Worm (Caenorhabditis elegans) whole organism, young adult: ENCODE data around the gene sre-1.

Experiments used
- B0019.2 ChIP-seq: fragments of 200-800 bp; sonication (Bioruptor generic); conservative IDR thresholded peaks from 2 replicates; pipeline ENCODE4 v1.3.6; 2022; ENCODE audit warnings: missing genetic modification reagents, missing genetic modification characterization, missing compliant biosample characterization
- C06A6.2 ChIP-seq: fragments of 200-800 bp; sonication (Bioruptor generic); conservative IDR thresholded peaks from 2 replicates; pipeline ENCODE4 v1.3.6; 2022; ENCODE audit warnings: missing genetic modification characterization, missing compliant biosample characterization
- C17E4.6 ChIP-seq: fragments of 200-800 bp; sonication (Bioruptor generic); IDR thresholded peaks from 2 replicates; pipeline ENCODE4 v1.3.6; 2022; ENCODE audit warnings: missing genetic modification reagents, missing genetic modification characterization, missing compliant biosample characterization
- F10E7.11 ChIP-seq: sonication (generic microtip); optimal IDR thresholded peaks from 2 replicates; lab custom pipeline; 2017; ENCODE audit warnings: mild to moderate bottlenecking, missing genetic modification characterization, moderate library complexity, missing compliant biosample characterization
- F39B2.1 ChIP-seq: fragments of 200-800 bp; sonication (Bioruptor generic); IDR thresholded peaks from 2 replicates; pipeline ENCODE4 v1.3.6; 2022; ENCODE audit warnings: missing genetic modification reagents, missing genetic modification characterization, missing compliant biosample characterization
- K12H6.12 ChIP-seq: fragments of 200-800 bp; sonication (Bioruptor generic); optimal IDR thresholded peaks from 2 replicates; lab custom pipeline; 2018; ENCODE audit warnings: mild to moderate bottlenecking, missing genetic modification characterization, missing compliant biosample characterization
- T07F8.4 ChIP-seq: sonication (generic microtip); optimal IDR thresholded peaks from 2 replicates; lab custom pipeline; 2016; ENCODE audit warnings: mild to moderate bottlenecking, missing genetic modification characterization, moderate library complexity, missing compliant biosample characterization
- Y53F4B.3 ChIP-seq: fragments of 200-800 bp; sonication (Bioruptor generic); IDR thresholded peaks from 2 replicates; pipeline ENCODE4 v1.3.6; 2022; ENCODE audit warnings: missing genetic modification reagents, missing genetic modification characterization, missing compliant biosample characterization
- Y56A3A.18 ChIP-seq: fragments of 200-800 bp; sonication (Bioruptor generic); IDR thresholded peaks from 2 replicates; pipeline ENCODE4 v1.3.6; 2022; ENCODE audit warnings: missing genetic modification reagents, missing genetic modification characterization, missing compliant biosample characterization
- Y67H2A.10 ChIP-seq: fragments of 200-800 bp; sonication (Bioruptor generic); conservative IDR thresholded peaks from 2 replicates; pipeline ENCODE4 v1.3.6; 2022; ENCODE audit warnings: missing genetic modification reagents, missing genetic modification characterization, missing compliant biosample characterization
- Y79H2A.3 ChIP-seq: fragments of 200-800 bp; sonication (Bioruptor generic); conservative IDR thresholded peaks from 2 replicates; pipeline ENCODE4 v1.3.6; 2022; ENCODE audit warnings: missing genetic modification reagents, missing genetic modification characterization, missing compliant biosample characterization
- aptf-2 ChIP-seq: fragments of 200-800 bp; sonication (Bioruptor generic); conservative IDR thresholded peaks from 2 replicates; pipeline ENCODE4 v1.3.6; 2022; ENCODE audit warnings: missing genetic modification reagents, missing genetic modification characterization, missing compliant biosample characterization
- athp-1 ChIP-seq: sonication (generic microtip); optimal IDR thresholded peaks from 2 replicates; lab custom pipeline; 2017; ENCODE audit warnings: mild to moderate bottlenecking, missing genetic modification characterization, missing compliant biosample characterization
- bed-1 ChIP-seq: fragments of 200-800 bp; sonication (Bioruptor generic); IDR thresholded peaks from 2 replicates; pipeline ENCODE4 v1.3.6; 2022; ENCODE audit warnings: missing genetic modification reagents, missing genetic modification characterization, missing compliant biosample characterization
- cebp-2 ChIP-seq: fragments of 200-800 bp; sonication (Bioruptor generic); IDR thresholded peaks from 2 replicates; pipeline ENCODE4 v1.3.6; 2022; ENCODE audit warnings: missing genetic modification characterization, missing compliant biosample characterization
- ceh-27 ChIP-seq: fragments of 200-800 bp; sonication (Bioruptor generic); optimal IDR thresholded peaks from 2 replicates; lab custom pipeline; 2018; ENCODE audit warnings: mild to moderate bottlenecking, missing genetic modification characterization, moderate library complexity, missing compliant biosample characterization
- ceh-79 ChIP-seq: sonication (generic microtip); optimal IDR thresholded peaks from 2 replicates; lab custom pipeline; 2017; ENCODE audit warnings: mild to moderate bottlenecking, missing genetic modification characterization, missing compliant biosample characterization
- ceh-91 ChIP-seq: fragments of 200-800 bp; sonication (Bioruptor generic); IDR thresholded peaks from 2 replicates; pipeline ENCODE4 v1.3.6; 2022; ENCODE audit warnings: missing genetic modification reagents, missing genetic modification characterization, missing compliant biosample characterization
- chd-7 ChIP-seq: sonication (generic microtip); optimal IDR thresholded peaks from 2 replicates; lab custom pipeline; 2016; ENCODE audit warnings: mild to moderate bottlenecking, missing genetic modification characterization, moderate library complexity, missing compliant biosample characterization
- egl-18 ChIP-seq: fragments of 200-800 bp; sonication (Bioruptor generic); IDR thresholded peaks from 2 replicates; pipeline ENCODE4 v1.3.6; 2022; ENCODE audit warnings: missing genetic modification reagents, missing genetic modification characterization, missing compliant biosample characterization
- egl-44 ChIP-seq: fragments of 200-800 bp; sonication (Bioruptor generic); IDR thresholded peaks from 2 replicates; pipeline ENCODE4 v1.3.6; 2022; ENCODE audit warnings: missing genetic modification reagents, missing genetic modification characterization, missing compliant biosample characterization
- ets-4 ChIP-seq: fragments of 200-800 bp; sonication (Bioruptor generic); optimal IDR thresholded peaks from 2 replicates; lab custom pipeline; 2018; ENCODE audit warnings: mild to moderate bottlenecking, missing genetic modification characterization, missing compliant biosample characterization
- hlh-12 ChIP-seq: sonication (generic microtip); optimal IDR thresholded peaks from 2 replicates; lab custom pipeline; 2016; ENCODE audit warnings: missing genetic modification characterization, missing compliant biosample characterization
- let-607 ChIP-seq, 2 experiments: fragments of 200-800 bp in 1 of 2; sonication (Bioruptor generic) in 1 of 2; sonication (generic microtip) in 1 of 2; optimal IDR thresholded peaks; 2 replicates each; lab custom pipeline; 2016 to 2018; ENCODE audit warnings: mild to moderate bottlenecking in 2 of 2, missing compliant biosample characterization in 2 of 2, missing genetic modification characterization in 2 of 2, moderate library complexity in 2 of 2, missing genotype in 1 of 2
- lin-40 ChIP-seq: sonication (generic microtip); optimal IDR thresholded peaks from 2 replicates; lab custom pipeline; 2016; ENCODE audit warnings: missing genetic modification characterization, mild to moderate bottlenecking, missing compliant biosample characterization, missing genotype, missing genetic modification reagents
- lir-1 ChIP-seq: fragments of 200-800 bp; sonication (Bioruptor generic); conservative IDR thresholded peaks from 2 replicates; pipeline ENCODE4 v1.3.6; 2022; ENCODE audit warnings: missing genetic modification reagents, missing genetic modification characterization, missing compliant biosample characterization
- lsl-1 ChIP-seq: fragments of 200-800 bp; sonication (Bioruptor generic); optimal IDR thresholded peaks from 2 replicates; lab custom pipeline; 2018; ENCODE audit warnings: mild to moderate bottlenecking, missing genetic modification characterization, moderate library complexity, missing compliant biosample characterization
- madf-8 ChIP-seq: fragments of 200-800 bp; sonication (Bioruptor generic); conservative IDR thresholded peaks from 2 replicates; pipeline ENCODE4 v1.3.6; 2022; ENCODE audit warnings: missing genetic modification reagents, missing genetic modification characterization, missing compliant biosample characterization
- nfya-2 ChIP-seq: fragments of 200-800 bp; sonication (Bioruptor generic); IDR thresholded peaks from 2 replicates; pipeline ENCODE4 v1.3.6; 2022; ENCODE audit warnings: missing genetic modification reagents, missing genetic modification characterization, missing compliant biosample characterization
- nfyb-1 ChIP-seq: fragments of 200-800 bp; sonication (Bioruptor generic); IDR thresholded peaks from 2 replicates; pipeline ENCODE4 v1.3.6; 2022; ENCODE audit warnings: missing genetic modification reagents, missing genetic modification characterization, missing compliant biosample characterization
- nhr-120 ChIP-seq: fragments of 200-800 bp; sonication (Bioruptor generic); IDR thresholded peaks from 2 replicates; pipeline ENCODE4 v1.3.6; 2022; ENCODE audit warnings: missing genetic modification characterization, missing compliant biosample characterization
- nhr-27 ChIP-seq: fragments of 200-800 bp; sonication (Bioruptor generic); optimal IDR thresholded peaks from 2 replicates; lab custom pipeline; 2018; ENCODE audit warnings: mild to moderate bottlenecking, missing genetic modification characterization, moderate library complexity, missing compliant biosample characterization
- nhr-80 ChIP-seq: sonication (generic microtip); optimal IDR thresholded peaks from 2 replicates; lab custom pipeline; 2016; ENCODE audit warnings: missing genetic modification characterization, missing compliant biosample characterization
- rec-8 ChIP-seq, 2 experiments: sonication (generic microtip); optimal IDR thresholded peaks; 2 replicates each; lab custom pipeline; 2016; ENCODE audit warnings: mild to moderate bottlenecking in 2 of 2, missing genetic modification characterization in 2 of 2, missing genetic modification reagents in 2 of 2, missing genotype in 2 of 2, missing biosample characterization in 1 of 2, missing compliant biosample characterization in 1 of 2, moderate library complexity in 1 of 2
- repo-1 ChIP-seq: sonication (generic microtip); optimal IDR thresholded peaks from 2 replicates; lab custom pipeline; 2017; ENCODE audit warnings: mild to moderate bottlenecking, missing genetic modification characterization, missing compliant biosample characterization
- tbp1 ChIP-seq: fragments of 200-800 bp; sonication (Bioruptor generic); optimal IDR thresholded peaks from 2 replicates; lab custom pipeline; 2018; ENCODE audit warnings: mild to moderate bottlenecking, missing genetic modification characterization, missing compliant biosample characterization
- unc-130 ChIP-seq: sonication (generic microtip); optimal IDR thresholded peaks from 2 replicates; lab custom pipeline; 2016; ENCODE audit warnings: missing genetic modification reagents, missing genetic modification characterization, missing compliant biosample characterization
- ztf-22 ChIP-seq: fragments of 200-800 bp; sonication (Bioruptor generic); optimal IDR thresholded peaks from 2 replicates; lab custom pipeline; 2018; ENCODE audit warnings: mild to moderate bottlenecking, missing genetic modification characterization, moderate library complexity, missing compliant biosample characterization
- ztf-25 ChIP-seq: fragments of 200-800 bp; sonication (Bioruptor generic); IDR thresholded peaks from 2 replicates; pipeline ENCODE4 v1.3.6; 2022; ENCODE audit warnings: missing genetic modification reagents, missing genetic modification characterization, missing compliant biosample characterization

Gene sre-1

ce11 chrII:7695636-7696035, 13.9 kb upstream of the sre-1 start (continued):
- TF ChIP-seq let-607 (tag; optimal IDR thresholded peaks at IDR 0.05; lab: Kevin White, UChicago) (peak; percentile 84 to 85), C06A6.2 (GFP tag; lab: Robert Waterston, UW) (no peak), rec-8 (tag; optimal IDR thresholded peaks at IDR 0.05; lab: Kevin White, UChicago) (no peak), F10E7.11 (no peak), hlh-12 (no peak), lir-1 (GFP tag; lab: Robert Waterston, UW) (no peak), ceh-91 (GFP tag; lab: Robert Waterston, UW) (no peak)

- TF ChIP-seq ets-4 (GFP tag; lab: Kevin White, UChicago) (no peak), Y53F4B.3 (no peak), Y67H2A.10 (GFP tag; lab: Robert Waterston, UW) (no peak), egl-18 (GFP tag; lab: Robert Waterston, UW) (no peak), aptf-2 (no peak), K12H6.12 (tag; lab: Kevin White, UChicago) (no peak), ceh-79 (no peak), ztf-22 (no peak), nhr-80 (no peak), C17E4.6 (GFP tag; lab: Robert Waterston, UW) (no peak), lsl-1 (GFP tag; lab: Kevin White, UChicago) (no peak), nhr-27 (tag; lab: Kevin White, UChicago) (no peak), repo-1 (tag; lab: Kevin White, UChicago) (no peak), Y56A3A.18 (no peak), lin-40 (no peak), chd-7 (tag; lab: Kevin White, UChicago) (no peak), nfya-2 (GFP tag; lab: Robert Waterston, UW) (no peak), egl-44 (GFP tag; lab: Robert Waterston, UW) (no peak)
These were observed 12.3 kb upstream of the sre-1 start for ce11 chrII:7697156-7697555.

ce11 chrII:7698406-7698805, 11.1 kb upstream of the sre-1 start, which contains the start of gene B0495.5:
Gene B0495.5, minus strand, starts transcription at chrII:7698506.
- no peak for TF ChIP-seq ceh-27
- TF ChIP-seq madf-8 (GFP tag; lab: Robert Waterston, UW), result no peak
- TF ChIP-seq cebp-2 (GFP tag; lab: Robert Waterston, UW), result no peak
- no peak for TF ChIP-seq hlh-12
- TF ChIP-seq egl-18 (GFP tag; lab: Robert Waterston, UW), result no peak
- TF ChIP-seq, all 124 proteins: peak for 0

- TF ChIP-seq lsl-1 (GFP tag; lab: Kevin White, UChicago) (peak; percentile 49), F39B2.1 (GFP tag; lab: Robert Waterston, UW) (no peak)
These were observed 10.5 kb upstream of the sre-1 start, which contains the start of the genes moa-2 and cdk-11.1 for ce11 chrII:7699009-7699408. Gene moa-2, minus strand, starts transcription at chrII:7699033. Gene cdk-11.1, plus strand, starts transcription at chrII:7699235.

- TF ChIP-seq tbp1 (GFP tag; lab: Kevin White, UChicago) (no peak), athp-1 (tag; lab: Kevin White, UChicago) (no peak), nhr-120 (no peak), B0019.2 (GFP tag; lab: Robert Waterston, UW) (no peak), Y79H2A.3 (GFP tag; lab: Robert Waterston, UW) (no peak), bed-1 (GFP tag; lab: Robert Waterston, UW) (no peak), unc-130 (no peak), T07F8.4 (tag; lab: Kevin White, UChicago) (no peak), nfyb-1 (GFP tag; lab: Robert Waterston, UW) (no peak), lin-40 (no peak), ztf-25 (no peak)
These were observed 5.1 kb upstream of the sre-1 start for ce11 chrII:7704387-7704786.
